Worm (Caenorhabditis elegans) whole organism, L3 larva: ENCODE results near the gene C34F11.1.

ENCODE experiments used
- hmg-11 ChIP-seq: sonication (generic microtip); optimal IDR thresholded peaks from 2 replicates; lab custom pipeline; 2016; ENCODE audit warnings: missing genetic modification characterization, missing compliant biosample characterization
- nhr-28 ChIP-seq: fragments of 150-350 bp; optimal IDR thresholded peaks from 2 replicates; lab custom pipeline; 2014; ENCODE audit warnings: missing biosample characterization, missing genetic modification characterization
- nhr-76 ChIP-seq: fragments of 150-350 bp; sonication (generic microtip); optimal IDR thresholded peaks from 5 replicates; lab custom pipeline; 2014; ENCODE audit warnings: missing biosample characterization, missing genetic modification characterization

DNA sequence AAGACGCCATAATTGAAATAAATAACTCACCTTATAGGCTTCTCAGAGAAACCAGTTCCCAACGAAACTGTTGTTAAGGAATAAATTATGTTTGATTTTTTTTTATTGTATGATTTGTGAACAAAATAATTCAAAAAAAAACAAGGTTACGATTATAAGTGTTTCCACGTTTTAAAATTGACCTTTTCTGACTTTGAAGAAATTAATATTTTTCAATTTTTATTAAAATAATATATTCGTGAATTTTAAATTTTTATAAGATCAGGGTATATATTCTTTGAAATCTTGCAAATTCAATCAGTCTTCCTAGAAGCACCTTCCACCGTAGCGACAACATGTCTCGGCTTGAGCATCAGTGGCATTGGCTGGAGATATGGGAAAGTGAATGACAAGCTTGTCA, 38.4 kb upstream of the C34F11.1 start, which contains the start of gene C27D6.3:
- TF ChIP-seq nhr-28 (tag; lab: Kevin White, UChicago) = no peak
- no peak for TF ChIP-seq hmg-11
- no peak for TF ChIP-seq nhr-76 (tag; lab: Kevin White, UChicago)
